Worm (Caenorhabditis elegans): ENCODE data around the gene pqn-73.

pqn-73 gene

DNA sequence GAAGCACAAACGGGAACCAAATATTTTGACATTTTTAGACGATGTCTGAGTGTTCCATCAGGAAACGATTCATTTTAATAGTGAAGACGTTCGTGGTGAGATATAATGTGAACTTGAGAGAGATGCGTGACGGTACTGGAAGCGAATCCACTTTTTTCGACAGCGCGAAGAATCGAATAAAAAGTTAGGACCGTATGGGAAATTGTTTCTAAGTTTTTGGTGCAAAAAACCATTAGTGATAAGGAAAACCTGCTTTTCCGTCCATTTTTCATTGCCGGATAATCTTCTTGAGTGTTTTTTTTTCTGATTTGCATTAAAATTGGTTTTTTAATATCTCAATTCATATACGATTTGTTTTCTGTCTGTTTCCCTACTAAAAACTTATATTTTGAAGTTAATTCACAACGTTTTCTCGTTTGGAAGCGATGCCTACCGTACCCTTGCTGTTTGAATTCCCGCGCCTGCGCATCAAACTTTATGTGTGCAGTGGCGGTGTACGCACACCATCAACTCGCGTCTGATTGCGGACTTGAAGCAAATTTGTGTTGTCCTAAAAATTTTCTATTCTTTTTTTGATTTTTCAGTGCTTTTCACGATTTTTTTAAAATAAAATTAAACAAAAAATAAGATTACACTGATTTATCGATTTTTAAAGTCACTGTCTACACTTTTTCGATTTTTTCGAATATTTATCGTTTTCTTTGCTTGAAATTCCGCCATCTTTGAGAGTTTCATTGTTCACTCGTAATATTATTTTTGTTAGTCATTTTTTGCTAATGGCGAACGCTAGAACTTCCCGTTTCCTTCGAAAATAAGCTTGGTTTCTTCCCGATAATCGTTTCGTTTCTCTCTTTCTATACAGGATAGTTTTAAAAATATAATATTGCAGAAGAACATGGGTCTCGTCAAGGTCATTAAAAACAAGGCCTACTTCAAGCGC, 28.8 kb downstream of the pqn-73 start, which contains the start of the genes col-38 and rpl-5 (continued):
- peak; percentile 91 for TF ChIP-seq snpc-1.3 (tag; optimal IDR thresholded peaks at IDR 0.05; ENCODE audit: insufficient read depth)
- TF ChIP-seq ceh-100 (GFP tag; IDR thresholded peaks at IDR 0.05): peak; percentile 48; the same call in 1 of the 2 replicates
- no peak for TF ChIP-seq ztf-6 (GFP tag; IDR thresholded peaks at IDR 0.05)
- TF ChIP-seq mcd-1 (GFP tag; IDR thresholded peaks at IDR 0.05): peak; percentile 90
- no peak for TF ChIP-seq ama-1 (optimal IDR thresholded peaks at IDR 0.05)
- TF ChIP-seq ama-1 (GFP tag; optimal IDR thresholded peaks at IDR 0.05): peak in 1 of 2 experiments; percentile 26
- TF ChIP-seq dpl-1 (GFP tag; optimal IDR thresholded peaks at IDR 0.05): peak; percentile 87
- no peak for TF ChIP-seq F57A8.1 (GFP tag; optimal IDR thresholded peaks at IDR 0.05)
- no peak for TF ChIP-seq aptf-3 (GFP tag; IDR thresholded peaks at IDR 0.05)
- TF ChIP-seq madf-6 (GFP tag; IDR thresholded peaks at IDR 0.05): peak; percentile 80
- TF ChIP-seq tlf-1 (GFP tag; optimal IDR thresholded peaks at IDR 0.05): peak; percentile 64
- TF ChIP-seq nhr-90 (tag; optimal IDR thresholded peaks at IDR 0.05): peak; percentile 31
- 0 out of 2 replicates have a peak, but pooled peaks have one; percentile 64 for TF ChIP-seq Y95B8A.8 (GFP tag; IDR thresholded peaks at IDR 0.05)
- TF ChIP-seq xnd-1 (tag; optimal IDR thresholded peaks at IDR 0.05): peak; percentile 43
- TF ChIP-seq ceh-27 (GFP tag; optimal IDR thresholded peaks at IDR 0.05): peak; percentile 83
- peak; percentile 29 for TF ChIP-seq ztf-26 (tag; optimal IDR thresholded peaks at IDR 0.05)
- TF ChIP-seq let-607 (tag; optimal IDR thresholded peaks at IDR 0.05): peak; percentile 69 to 83
- TF ChIP-seq mes-4 (tag; optimal IDR thresholded peaks at IDR 0.05): no peak
- TF ChIP-seq snpc-3.4 (tag; optimal IDR thresholded peaks at IDR 0.05): peak; percentile 79
- TF ChIP-seq attf-5 (GFP tag; optimal IDR thresholded peaks at IDR 0.05): peak; percentile 94
- TF ChIP-seq him-1 (tag; optimal IDR thresholded peaks at IDR 0.05): peak; percentile 25
- TF ChIP-seq snpc-1.1 (tag; optimal IDR thresholded peaks at IDR 0.05; ENCODE audit: insufficient read depth): peak; percentile 69
- TF ChIP-seq cebp-1 (GFP tag; IDR thresholded peaks at IDR 0.05): peak; percentile 25; the same call in 1 of the 2 replicates
- TF ChIP-seq cebp-1 (tag; optimal IDR thresholded peaks at IDR 0.05): peak; percentile 72
- peak; percentile 98 for TF ChIP-seq lin-54 (GFP tag; optimal IDR thresholded peaks at IDR 0.05)
- peak; percentile 43 for TF ChIP-seq ztf-18 (tag; optimal IDR thresholded peaks at IDR 0.05)
- TF ChIP-seq hsf-1 (GFP tag; IDR thresholded peaks at IDR 0.05): peak; percentile 36; the same call in 1 of the 2 replicates
- TF ChIP-seq ekl-4 (GFP tag; IDR thresholded peaks at IDR 0.05): peak; percentile 81
- peak; percentile 16 for TF ChIP-seq unc-130 (GFP tag; optimal IDR thresholded peaks at IDR 0.05)
- peak; percentile 63 for TF ChIP-seq tbp1 (GFP tag; optimal IDR thresholded peaks at IDR 0.05)
- TF ChIP-seq sea-2 (GFP tag; IDR thresholded peaks at IDR 0.05): no peak
- peak; percentile 69; the same call in 1 of the 2 replicates for TF ChIP-seq rcor-1 (GFP tag; IDR thresholded peaks at IDR 0.05)
- TF ChIP-seq pha-4 (tag; optimal IDR thresholded peaks at IDR 0.05): peak; percentile 57
- TF ChIP-seq hmg-1.2 (GFP tag; IDR thresholded peaks at IDR 0.05): peak; percentile 62
- TF ChIP-seq D2030.7 (GFP tag; IDR thresholded peaks at IDR 0.05): peak; percentile 71
- TF ChIP-seq bed-1 (GFP tag; IDR thresholded peaks at IDR 0.05): no peak
- peak; percentile 65 for TF ChIP-seq madf-8 (GFP tag; conservative IDR thresholded peaks at IDR 0.05)
- peak; percentile 56 for TF ChIP-seq athp-1 (tag; optimal IDR thresholded peaks at IDR 0.05)
- TF ChIP-seq snpc-4 (GFP tag; optimal IDR thresholded peaks at IDR 0.05): peak; percentile 37
- TF ChIP-seq snpc-4 (tag; optimal IDR thresholded peaks at IDR 0.05): peak; percentile 36 to 75 (median 56)
- TF ChIP-seq ceh-91 (GFP tag; IDR thresholded peaks at IDR 0.05): peak; percentile 72
- peak; percentile 58 for TF ChIP-seq ZK185.1 (tag; optimal IDR thresholded peaks at IDR 0.05; ENCODE audit: poor library complexity, severe bottlenecking)
- no peak for TF ChIP-seq tbx-9 (tag; optimal IDR thresholded peaks at IDR 0.05; ENCODE audit: borderline replicate concordance)
- TF ChIP-seq lsl-1 (GFP tag; optimal IDR thresholded peaks at IDR 0.05): peak; percentile 86
- TF ChIP-seq efl-1 (GFP tag; optimal IDR thresholded peaks at IDR 0.05): peak; percentile 88
- peak; percentile 56 for TF ChIP-seq lin-40 (tag; optimal IDR thresholded peaks at IDR 0.05)

All from whole organism, young adult.